Worm (Caenorhabditis elegans) whole organism, young adult: Measurements from ENCODE around the gene cct-3.

Source experiments
- C17E4.6 ChIP-seq: fragments of 200-800 bp; sonication (Bioruptor generic); IDR thresholded peaks from 2 replicates; pipeline ENCODE4 v1.3.6; 2022; ENCODE audit warnings: missing genetic modification reagents, missing genetic modification characterization, missing compliant biosample characterization
- egl-44 ChIP-seq: fragments of 200-800 bp; sonication (Bioruptor generic); IDR thresholded peaks from 2 replicates; pipeline ENCODE4 v1.3.6; 2022; ENCODE audit warnings: missing genetic modification reagents, missing genetic modification characterization, missing compliant biosample characterization
- ets-4 ChIP-seq: fragments of 200-800 bp; sonication (Bioruptor generic); optimal IDR thresholded peaks from 2 replicates; lab custom pipeline; 2018; ENCODE audit warnings: mild to moderate bottlenecking, missing genetic modification characterization, missing compliant biosample characterization
- let-526 ChIP-seq: fragments of 200-800 bp; sonication (Bioruptor generic); IDR thresholded peaks from 2 replicates; pipeline ENCODE4 v1.3.6; 2022; ENCODE audit warnings: missing genetic modification reagents, missing genetic modification characterization, missing compliant biosample characterization
- mxl-1 ChIP-seq: sonication (generic microtip); optimal IDR thresholded peaks from 2 replicates; lab custom pipeline; 2016; ENCODE audit warnings: missing genetic modification characterization, missing compliant biosample characterization
- nfya-1 ChIP-seq: sonication (generic microtip); optimal IDR thresholded peaks from 2 replicates; lab custom pipeline; 2017; ENCODE audit warnings: antibody characterized with exemption, missing compliant biosample characterization, missing genetic modification characterization, borderline replicate concordance; ENCODE audit not compliant: insufficient read depth
- rec-8 ChIP-seq, 2 experiments: sonication (generic microtip); optimal IDR thresholded peaks; 2 replicates each; lab custom pipeline; 2016; ENCODE audit warnings: mild to moderate bottlenecking in 2 of 2, missing genetic modification characterization in 2 of 2, missing genetic modification reagents in 2 of 2, missing genotype in 2 of 2, missing biosample characterization in 1 of 2, missing compliant biosample characterization in 1 of 2, moderate library complexity in 1 of 2
- sdz-38 ChIP-seq: sonication (generic microtip); optimal IDR thresholded peaks from 2 replicates; lab custom pipeline; 2016; ENCODE audit warnings: missing genotype, missing genetic modification characterization, missing compliant biosample characterization
- tbx-9 ChIP-seq: sonication (generic microtip); optimal IDR thresholded peaks from 2 replicates; lab custom pipeline; 2016; ENCODE audit warnings: borderline replicate concordance, missing genetic modification characterization, inconsistent platforms, missing compliant biosample characterization
- unc-62 ChIP-seq: fragments of 150-350 bp; optimal IDR thresholded peaks from 2 replicates; lab custom pipeline; 2014; ENCODE audit warnings: missing biosample characterization, missing genetic modification reagents, missing genetic modification characterization

ce11 chrII:2230368-2230767 is 3.0 kb upstream of the cct-3 start:
- TF ChIP-seq rec-8 (tag; optimal IDR thresholded peaks at IDR 0.05; lab: Kevin White, UChicago) (no peak), ets-4 (GFP tag; lab: Kevin White, UChicago) (no peak), C17E4.6 (GFP tag; lab: Robert Waterston, UW) (no peak), tbx-9 (tag; lab: Kevin White, UChicago) (no peak), mxl-1 (tag; lab: Kevin White, UChicago) (no peak), egl-44 (GFP tag; lab: Robert Waterston, UW) (no peak), sdz-38 (tag; lab: Kevin White, UChicago) (no peak), nfya-1 (tag; lab: Kevin White, UChicago) (no peak), let-526 (GFP tag; lab: Robert Waterston, UW) (no peak), unc-62 (GFP tag; lab: Kevin White, UChicago) (no peak)
